Fruit fly (Drosophila melanogaster): ENCODE measurements around the gene baz.

The baz gene

dm6 chrX:17244854-17245253 lies 85.0 kb downstream of the baz start, which contains the start of gene CG8915 (continued):
- TF ChIP-seq CrebB (tag; optimal IDR thresholded peaks at IDR 0.05) (no peak), CG30431 (GFP tag; optimal IDR thresholded peaks at IDR 0.05) (no peak), CG9727 (GFP tag; optimal IDR thresholded peaks at IDR 0.05) (no peak), YL-1 (GFP tag; optimal IDR thresholded peaks at IDR 0.05) (no peak), HLH3B (GFP tag; IDR thresholded peaks at IDR 0.05) (no peak), gro (GFP tag; optimal IDR thresholded peaks at IDR 0.05) (no peak), Six4 (GFP tag; optimal IDR thresholded peaks at IDR 0.05) (no peak), Myb (GFP tag; optimal IDR thresholded peaks at IDR 0.05) (no peak), Nf-YB (GFP tag; optimal IDR thresholded peaks at IDR 0.05) (no peak), CG2116 (GFP tag; optimal IDR thresholded peaks at IDR 0.05) (peak; percentile 58), dysf (GFP tag; IDR thresholded peaks at IDR 0.05) (no peak), CG11398 (GFP tag; optimal IDR thresholded peaks at IDR 0.05) (no peak), Scr (GFP tag; IDR thresholded peaks at IDR 0.05; ENCODE audit: partially characterized antibody) (peak; percentile 49), emc (GFP tag; optimal IDR thresholded peaks at IDR 0.05) (no peak), CG12104 (GFP tag; optimal IDR thresholded peaks at IDR 0.05) (no peak), CG11695 (GFP tag; IDR thresholded peaks at IDR 0.05) (no peak), CG3163 (GFP tag; optimal IDR thresholded peaks at IDR 0.05) (no peak), Mrtf (GFP tag; IDR thresholded peaks at IDR 0.05) (no peak), ac (GFP tag; optimal IDR thresholded peaks at IDR 0.05) (no peak), unc-4 (GFP tag; IDR thresholded peaks at IDR 0.05; ENCODE audit: partially characterized antibody) (peak; percentile 55), sr (GFP tag; IDR thresholded peaks at IDR 0.05) (no peak), Atf-2 (GFP tag; optimal IDR thresholded peaks at IDR 0.05) (no peak), Doc2 (GFP tag; IDR thresholded peaks at IDR 0.05) (no peak), row (GFP tag; IDR thresholded peaks at IDR 0.05) (peak; percentile 41), ERR (GFP tag; optimal IDR thresholded peaks at IDR 0.05) (no peak), ro (GFP tag; IDR thresholded peaks at IDR 0.05) (no peak), CG3281 (GFP tag; optimal IDR thresholded peaks at IDR 0.05) (no peak), CG16779 (GFP tag; IDR thresholded peaks at IDR 0.05) (no peak), CG10209 (GFP tag; optimal IDR thresholded peaks at IDR 0.05) (no peak), Pdp1 (GFP tag; optimal IDR thresholded peaks at IDR 0.05) (no peak), nerfin-1 (tag; optimal IDR thresholded peaks at IDR 0.05) (no peak), chm (GFP tag; IDR thresholded peaks at IDR 0.05) (no peak), CG13894 (tag; optimal IDR thresholded peaks at IDR 0.05) (no peak), pros (GFP tag; optimal IDR thresholded peaks at IDR 0.05) (no peak), CG12659 (GFP tag; optimal IDR thresholded peaks at IDR 0.05) (peak; percentile 32), ttk (GFP tag; IDR thresholded peaks at IDR 0.05) (no peak), D19B (GFP tag; optimal IDR thresholded peaks at IDR 0.05) (no peak), Vsx1 (GFP tag; optimal IDR thresholded peaks at IDR 0.05) (no peak), ATbp (GFP tag; optimal IDR thresholded peaks at IDR 0.05) (no peak), CG9817 (tag; optimal IDR thresholded peaks at IDR 0.05) (no peak), Ssrp (tag; optimal IDR thresholded peaks at IDR 0.05) (no peak), NfI (GFP tag; optimal IDR thresholded peaks at IDR 0.05) (no peak), CG6813 (GFP tag; optimal IDR thresholded peaks at IDR 0.05) (no peak), Xrp1 (GFP tag; IDR thresholded peaks at IDR 0.05) (no peak), luna (GFP tag; optimal IDR thresholded peaks at IDR 0.05) (no peak), peb (GFP tag; IDR thresholded peaks at IDR 0.05) (no peak), hkb (optimal IDR thresholded peaks at IDR 0.05) (no peak), hkb (GFP tag; IDR thresholded peaks at IDR 0.05) (no peak), CG8388 (GFP tag; optimal IDR thresholded peaks at IDR 0.05) (no peak), CG14667 (GFP tag; IDR thresholded peaks at IDR 0.05) (no peak), D19A (tag; optimal IDR thresholded peaks at IDR 0.05) (no peak), CG1647 (GFP tag; optimal IDR thresholded peaks at IDR 0.05) (no peak), chn (GFP tag; optimal IDR thresholded peaks at IDR 0.05) (no peak)

Data from whole organism, embryonic.